Worm (Caenorhabditis elegans) whole organism, midembryonic: ENCODE results near the gene R05D3.12.
"Not testable (repeated sequence)": the region's sequence is repeated elsewhere in the genome, so short reads cannot be mapped to it uniquely, and the experiment has no call there.

Experiments used
- T22C8.4 ChIP-seq: fragments of 200-800 bp; sonication (Bioruptor generic); IDR thresholded peaks from 2 replicates; pipeline ENCODE4 v1.3.6; 2022; ENCODE audit warnings: missing genetic modification characterization, missing compliant biosample characterization
- cog-1 ChIP-seq: sonication (generic microtip); optimal IDR thresholded peaks from 2 replicates; lab custom pipeline; 2016; ENCODE audit warnings: missing genetic modification characterization, missing compliant biosample characterization
- flt-1 ChIP-seq: fragments of 200-800 bp; sonication (Bioruptor generic); IDR thresholded peaks from 2 replicates; pipeline ENCODE4 v1.3.6; 2022; ENCODE audit warnings: missing genetic modification characterization, missing compliant biosample characterization
- klf-2 ChIP-seq: fragments of 200-800 bp; sonication (Bioruptor generic); conservative IDR thresholded peaks from 2 replicates; pipeline ENCODE4 v1.3.6; 2022; ENCODE audit warnings: missing genetic modification reagents, missing genetic modification characterization, missing compliant biosample characterization
- med-1 ChIP-seq: sonication (generic microtip); optimal IDR thresholded peaks from 2 replicates; lab custom pipeline; 2017; ENCODE audit warnings: missing genetic modification characterization, mild to moderate bottlenecking, missing compliant biosample characterization, antibody characterized with exemption, missing genetic modification reagents; ENCODE audit not compliant: insufficient read depth
- ref-1 ChIP-seq: fragments of 200-800 bp; sonication (Bioruptor generic); conservative IDR thresholded peaks from 2 replicates; pipeline ENCODE4 v1.3.6; 2022; ENCODE audit warnings: missing genetic modification reagents, missing genetic modification characterization, missing compliant biosample characterization
- tab-1 ChIP-seq: fragments of 200-800 bp; sonication (Bioruptor generic); IDR thresholded peaks from 2 replicates; pipeline ENCODE4 v1.3.6; 2022; ENCODE audit warnings: missing genetic modification characterization, missing compliant biosample characterization
- ztf-23 ChIP-seq: fragments of 200-800 bp; sonication (Bioruptor generic); IDR thresholded peaks from 2 replicates; pipeline ENCODE4 v1.3.6; 2022; ENCODE audit warnings: missing genetic modification reagents, missing genetic modification characterization, missing compliant biosample characterization
- ztf-29 ChIP-seq: fragments of 200-800 bp; sonication (Bioruptor generic); IDR thresholded peaks from 2 replicates; pipeline ENCODE4 v1.3.6; 2022; ENCODE audit warnings: missing genetic modification reagents, missing genetic modification characterization, missing compliant biosample characterization

R05D3.12 gene

DNA sequence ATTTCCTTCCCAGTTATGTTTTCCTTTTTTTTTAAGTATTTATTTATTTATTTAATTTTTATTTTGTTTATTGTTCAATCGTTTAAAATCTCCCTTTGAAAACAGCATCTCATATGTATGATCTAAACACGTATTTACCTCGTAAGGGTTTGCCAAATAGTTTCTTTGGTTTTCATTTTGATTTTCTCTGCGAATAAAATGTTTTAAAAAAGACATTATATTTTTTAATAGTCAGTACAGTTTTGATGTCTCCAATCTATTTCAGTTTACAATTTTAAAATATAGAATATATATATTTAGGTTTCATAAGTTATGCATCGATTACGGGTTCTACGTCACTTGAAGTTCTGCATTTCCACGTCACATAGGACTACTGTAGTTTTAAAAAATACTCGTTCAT lies at the start of gene R05D3.12:
Gene R05D3.12 (plus strand): TSS at position 301 of the 400 bp plus-strand sequence.
- no peak for TF ChIP-seq cog-1

DNA sequence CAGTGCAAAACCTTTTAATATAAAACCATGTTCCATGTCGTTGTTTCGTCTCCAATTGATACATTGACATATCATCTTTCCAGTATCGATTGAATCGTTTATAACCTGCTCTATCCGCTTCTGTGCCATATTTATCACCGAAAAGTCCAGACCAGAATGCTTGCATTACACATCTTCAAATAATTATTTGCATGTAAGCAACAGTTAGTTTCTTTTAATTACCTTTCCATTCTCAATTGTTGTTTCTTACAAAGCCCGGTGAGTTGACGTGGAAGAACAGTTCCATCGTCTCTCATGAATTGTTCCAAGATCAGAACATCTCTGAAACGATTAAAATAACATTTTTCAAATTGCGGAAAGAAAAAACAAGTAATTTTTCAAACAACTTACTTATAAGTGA lies 49.5 kb upstream of the R05D3.12 start, which contains the start of gene iglr-2:
Gene iglr-2 (minus strand): TSS at position 101 of the 400 bp plus-strand sequence.
- no peak for TF ChIP-seq tab-1 (GFP tag; lab: Robert Waterston, UW)

DNA sequence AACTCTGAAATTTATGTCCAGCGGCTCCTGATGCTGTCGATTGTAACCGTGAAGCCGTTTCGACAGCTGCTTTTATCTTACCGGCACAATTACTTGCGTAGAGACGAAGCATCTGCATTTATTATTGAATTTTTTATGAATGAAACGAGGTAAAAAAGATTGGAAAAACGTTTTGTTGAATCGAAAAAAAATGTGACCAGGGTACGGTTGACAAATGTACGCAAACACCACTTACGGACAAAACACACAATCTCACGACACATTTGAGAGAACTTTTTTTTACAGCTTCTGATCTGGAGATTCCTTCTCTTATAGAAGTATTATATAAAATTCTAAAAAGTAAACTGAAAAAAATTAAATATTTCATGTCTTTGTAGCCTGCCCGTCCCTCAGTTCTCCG lies 49.0 kb upstream of the R05D3.12 start, which contains the start of the genes mrps-18A and ZC262.2:
Gene mrps-18A (minus strand): TSS at position 141 of the 400 bp plus-strand sequence.
Gene ZC262.2 (plus strand): TSS at position 284 of the 400 bp plus-strand sequence.
- no peak for TF ChIP-seq ztf-29 (GFP tag; lab: Robert Waterston, UW)
- no peak for TF ChIP-seq med-1 (GFP tag; lab: Kevin White, UChicago)
- no peak for TF ChIP-seq T22C8.4 (GFP tag; lab: Robert Waterston, UW)
- TF ChIP-seq cog-1, result no peak

DNA sequence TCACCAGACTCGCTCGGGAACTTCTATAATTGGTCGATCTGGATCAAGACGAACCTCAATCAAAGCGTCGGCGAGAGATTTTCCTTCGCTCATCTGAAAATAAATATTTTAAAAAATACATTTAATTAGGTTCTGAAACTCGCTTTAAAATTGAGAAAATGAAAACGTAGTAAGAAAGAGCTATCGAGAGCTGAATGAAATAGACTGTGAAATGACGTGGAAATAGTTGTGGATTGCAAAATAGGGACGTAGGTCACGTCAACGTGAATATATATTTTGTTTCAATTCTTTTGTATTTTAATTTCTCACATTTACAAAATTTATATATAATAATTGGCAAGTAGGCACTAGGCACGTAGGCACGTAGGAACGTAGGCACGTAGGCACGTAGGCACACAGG lies 46.3 kb upstream of the R05D3.12 start, which contains the start of gene ZC262.4:
Gene ZC262.4 (minus strand): TSS at position 101 of the 400 bp plus-strand sequence.
- TF ChIP-seq klf-2 (GFP tag; lab: Robert Waterston, UW) (no peak), ref-1 (GFP tag; lab: Robert Waterston, UW) (no peak), cog-1 (no peak), flt-1 (no peak), T22C8.4 (GFP tag; lab: Robert Waterston, UW) (no peak), tab-1 (GFP tag; lab: Robert Waterston, UW) (no peak), ztf-23 (GFP tag; lab: Robert Waterston, UW) (no peak), ztf-29 (GFP tag; lab: Robert Waterston, UW) (no peak), med-1 (GFP tag; lab: Kevin White, UChicago) (no peak)

DNA sequence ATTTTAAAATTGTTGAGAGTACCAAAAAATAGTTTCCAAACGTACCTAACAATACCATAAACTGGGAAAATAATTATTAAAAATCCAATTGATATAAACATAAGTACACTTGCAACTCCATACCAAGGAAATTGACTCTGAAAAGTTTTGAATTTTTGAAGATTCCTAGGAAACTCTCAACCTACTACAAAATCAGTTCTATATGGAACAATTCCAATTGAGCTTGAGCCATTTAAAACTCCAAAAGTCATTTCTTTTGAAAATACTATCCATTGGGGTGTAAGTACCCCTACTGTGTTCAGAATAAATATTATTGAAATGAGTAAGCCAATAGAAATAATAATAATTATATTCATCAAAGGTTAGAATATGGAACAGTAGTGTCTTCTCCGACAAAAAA lies 41.4 kb upstream of the R05D3.12 start, which contains the start of gene clc-28:
Gene clc-28 (minus strand): TSS at position 101 of the 400 bp plus-strand sequence.
- not testable (repeated sequence) for TF ChIP-seq ztf-23 (GFP tag; lab: Robert Waterston, UW); cog-1; ztf-29 (GFP tag; lab: Robert Waterston, UW)

DNA sequence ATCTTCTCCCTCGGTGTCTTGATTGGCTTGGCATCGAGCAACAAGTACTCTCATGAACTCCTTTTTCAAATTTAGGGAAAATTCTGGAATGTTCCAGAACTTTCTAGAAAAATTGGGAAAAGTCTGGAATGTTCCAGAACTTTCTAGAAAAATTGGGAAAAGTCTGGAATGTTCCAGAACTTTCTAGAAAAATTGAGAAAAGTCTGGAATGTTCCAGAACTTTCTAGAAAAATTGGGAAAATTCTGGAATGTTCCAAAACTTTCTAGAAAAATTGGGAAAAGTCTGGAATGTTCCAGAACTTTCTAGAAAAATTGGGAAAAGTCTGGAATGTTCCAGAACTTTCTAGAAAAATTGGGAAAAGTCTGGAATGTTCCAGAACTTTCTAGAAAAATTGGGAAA lies 36.5 kb upstream of the R05D3.12 start, which contains the start of gene ZC262.7:
Gene ZC262.7 (minus strand): TSS at position 54 of the 400 bp plus-strand sequence.
- not testable (repeated sequence) for TF ChIP-seq tab-1 (GFP tag; lab: Robert Waterston, UW); flt-1; cog-1

DNA sequence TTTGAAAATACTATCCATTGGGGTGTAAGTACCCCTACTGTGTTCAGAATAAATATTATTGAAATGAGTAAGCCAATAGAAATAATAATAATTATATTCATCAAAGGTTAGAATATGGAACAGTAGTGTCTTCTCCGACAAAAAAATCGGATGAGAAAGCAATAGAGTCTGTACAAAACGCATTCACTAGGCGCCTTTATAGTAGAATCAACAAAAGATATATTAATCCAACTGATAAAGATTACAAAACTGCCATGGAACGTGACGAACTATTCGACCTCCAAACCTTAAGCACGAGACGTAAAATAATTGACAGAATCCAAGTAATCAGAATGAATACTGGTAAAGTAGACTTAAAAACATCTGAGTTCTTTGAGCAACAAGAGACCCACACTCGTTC lies 32.9 kb upstream of the R05D3.12 start, which contains the start of gene clc-29:
Gene clc-29 (minus strand): TSS at position 101 of the 400 bp plus-strand sequence.
- TF ChIP-seq ztf-29 (GFP tag; lab: Robert Waterston, UW); klf-2 (GFP tag; lab: Robert Waterston, UW); cog-1: not testable (repeated sequence)

DNA sequence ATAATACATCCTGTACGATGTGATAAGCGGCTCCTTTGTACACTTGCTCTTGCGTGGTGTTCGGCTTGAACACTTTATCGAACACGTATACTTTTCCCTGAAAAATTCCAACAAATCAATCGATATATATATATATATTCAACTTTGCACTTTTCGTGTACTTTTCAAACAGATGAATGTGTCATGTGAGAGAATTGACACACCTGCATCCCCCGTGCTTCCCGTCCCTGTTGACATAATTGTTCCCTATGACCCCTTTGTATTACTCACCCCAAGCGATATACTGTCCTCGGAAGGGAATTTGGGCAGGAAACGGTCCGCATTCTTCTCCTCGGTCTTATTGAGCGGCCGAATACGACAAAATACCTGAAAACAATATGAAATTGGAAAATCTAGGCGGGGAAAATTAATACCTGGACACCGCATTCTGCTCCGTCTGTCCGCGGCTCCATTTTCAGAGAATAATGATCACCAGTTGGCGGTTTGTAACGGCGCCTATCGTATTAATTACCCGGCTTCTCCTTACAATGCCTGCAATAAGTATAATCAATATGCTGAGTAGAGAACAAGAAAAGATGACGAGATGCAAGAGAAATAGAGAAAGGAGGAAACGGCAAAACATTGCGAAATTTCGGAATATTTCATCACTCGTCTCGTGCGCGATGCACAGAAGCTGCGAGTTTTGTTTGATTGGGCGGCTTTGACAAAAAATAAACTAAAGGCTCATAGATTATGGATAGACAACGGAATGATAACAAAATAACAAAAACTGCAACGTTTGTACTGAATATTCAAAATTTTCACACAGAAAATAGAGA lies 25.9 kb upstream of the R05D3.12 start, which contains the start of gene unc-116:
Gene unc-116 (minus strand): TSS at position 531 of the 818 bp plus-strand sequence.
- no peak for TF ChIP-seq tab-1 (GFP tag; lab: Robert Waterston, UW)
- no peak for TF ChIP-seq cog-1

DNA sequence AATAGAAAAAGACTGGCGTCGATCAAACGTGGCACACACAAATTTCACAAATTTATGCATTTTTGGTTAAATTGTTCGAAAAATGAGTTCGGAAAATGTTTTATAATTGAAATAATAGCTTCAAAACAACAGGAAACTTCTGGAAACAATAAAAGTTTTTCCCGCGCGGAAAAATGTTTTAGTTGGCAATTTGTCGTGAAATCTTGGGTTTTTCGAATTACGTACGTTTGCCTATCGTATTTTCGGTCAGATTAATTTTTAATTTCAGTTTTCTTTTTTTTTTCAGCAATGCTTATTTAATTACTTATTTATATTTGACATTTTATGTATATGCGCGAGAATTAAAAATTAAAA lies 25.3 kb upstream of the R05D3.12 start:
- TF ChIP-seq ref-1 (GFP tag; lab: Robert Waterston, UW), result no peak
- no peak for TF ChIP-seq flt-1
- no peak for TF ChIP-seq T22C8.4 (GFP tag; lab: Robert Waterston, UW)
- no peak for TF ChIP-seq ztf-23 (GFP tag; lab: Robert Waterston, UW)
- TF ChIP-seq tab-1 (GFP tag; lab: Robert Waterston, UW), result no peak
- no peak for TF ChIP-seq cog-1
- TF ChIP-seq klf-2 (GFP tag; lab: Robert Waterston, UW), result no peak
- TF ChIP-seq ztf-29 (GFP tag; lab: Robert Waterston, UW), result no peak
- TF ChIP-seq med-1 (GFP tag; lab: Kevin White, UChicago), result no peak

DNA sequence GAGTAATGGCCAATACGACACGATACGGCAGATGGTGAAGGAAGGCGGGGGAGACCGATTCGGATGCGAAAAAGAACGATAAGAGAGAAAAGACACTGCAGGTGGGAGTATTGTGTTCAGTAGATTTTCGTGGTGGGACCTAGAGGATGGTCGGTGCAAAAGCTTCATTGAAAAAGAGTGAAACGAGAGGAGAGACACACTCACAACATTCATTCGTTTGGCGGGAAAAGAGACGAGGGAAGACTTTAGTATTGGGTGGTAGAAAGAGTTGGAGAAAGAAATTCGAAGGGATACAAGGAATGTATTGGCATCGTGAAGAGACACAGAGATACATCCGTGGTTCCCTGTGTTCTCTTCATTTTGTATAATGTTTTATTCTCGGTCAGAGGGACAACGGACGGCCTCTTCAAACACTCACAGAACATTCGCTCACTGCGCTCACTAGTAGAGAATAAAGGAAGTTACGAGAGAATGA lies 24.3 kb upstream of the R05D3.12 start:
- TF ChIP-seq med-1 (GFP tag; lab: Kevin White, UChicago) (no peak), klf-2 (GFP tag; lab: Robert Waterston, UW) (no peak), cog-1 (peak; percentile 67), ztf-29 (GFP tag; lab: Robert Waterston, UW) (peak; percentile 27; the same call in 1 of the 2 replicates), T22C8.4 (GFP tag; lab: Robert Waterston, UW) (no peak), ztf-23 (GFP tag; lab: Robert Waterston, UW) (no peak), ref-1 (GFP tag; lab: Robert Waterston, UW) (no peak), tab-1 (GFP tag; lab: Robert Waterston, UW) (no peak), flt-1 (peak; percentile 68)
